Fruit fly (Drosophila melanogaster) S2 (cell line): ENCODE measurements around the gene CG17746.

Experiments used
- CG8478 ChIP-seq: fragments of >200 bp; optimal IDR thresholded peaks from 2 replicates; lab custom pipeline; 2018
- CTCF ChIP-seq, 2 experiments: fragments of >200 bp; optimal IDR thresholded peaks; 2 replicates each; lab custom pipeline; 2018

Gene CG17746

dm6 chr3L:3241368-3241640 is 1.9 kb upstream of the CG17746 start:
- TF ChIP-seq CTCF (optimal IDR thresholded peaks at IDR 0.05; lab: Kevin White, UChicago) (no peak), CG8478 (lab: Kevin White, UChicago) (no peak)

- TF ChIP-seq CTCF (optimal IDR thresholded peaks at IDR 0.05; lab: Kevin White, UChicago): no peak
- no peak for TF ChIP-seq CG8478 (lab: Kevin White, UChicago)
These were observed 1.4 kb upstream of the CG17746 start for dm6 chr3L:3240597-3241367.

- no peak for TF ChIP-seq CG8478 (lab: Kevin White, UChicago)
These were observed 613 bp upstream of the CG17746 start for dm6 chr3L:3239785-3240596.

dm6 chr3L:3236319-3236718 is 3.1 kb downstream of the CG17746 start:
- TF ChIP-seq CTCF (optimal IDR thresholded peaks at IDR 0.05; lab: Kevin White, UChicago) (no peak), CG8478 (lab: Kevin White, UChicago) (no peak)

- TF ChIP-seq CTCF (optimal IDR thresholded peaks at IDR 0.05; lab: Kevin White, UChicago) (no peak), CG8478 (lab: Kevin White, UChicago) (no peak)
These were observed 13.0 kb downstream of the CG17746 start for dm6 chr3L:3226458-3226783.

- TF ChIP-seq CG8478 (lab: Kevin White, UChicago) (no peak), CTCF (optimal IDR thresholded peaks at IDR 0.05; lab: Kevin White, UChicago) (no peak)
These were observed 13.5 kb downstream of the CG17746 start for dm6 chr3L:3225769-3226457.

dm6 chr3L:3224740-3225719 is 14.3 kb downstream of the CG17746 start, which contains the start of gene Larp4B:
TSS of gene Larp4B (plus strand) at chr3L:3224838.
- TF ChIP-seq CTCF (optimal IDR thresholded peaks at IDR 0.05; lab: Kevin White, UChicago) (peak in 1 of 2 experiments; percentile 61), CG8478 (lab: Kevin White, UChicago) (no peak)

- TF ChIP-seq CTCF (optimal IDR thresholded peaks at IDR 0.05; lab: Kevin White, UChicago): no peak
- TF ChIP-seq CG8478 (lab: Kevin White, UChicago): no peak
These were observed 15.9 kb downstream of the CG17746 start for dm6 chr3L:3223390-3223914.

- TF ChIP-seq CTCF (optimal IDR thresholded peaks at IDR 0.05; lab: Kevin White, UChicago) (no peak), CG8478 (lab: Kevin White, UChicago) (no peak)
These were observed 16.6 kb downstream of the CG17746 start, which contains the start of the genes RpL28 and eIF1 for dm6 chr3L:3222643-3223389. TSS of gene RpL28 (minus strand) at chr3L:3222960. TSS of gene eIF1 (plus strand) at chr3L:3223341.

dm6 chr3L:3218859-3219258 is 20.5 kb downstream of the CG17746 start, which contains the start of the genes hob and nSMase:
TSS of gene hob (minus strand) at chr3L:3218920.
TSS of gene nSMase (plus strand) at chr3L:3219156.
- TF ChIP-seq CG8478 (lab: Kevin White, UChicago): no peak

- TF ChIP-seq CTCF (optimal IDR thresholded peaks at IDR 0.05; lab: Kevin White, UChicago): no peak
- TF ChIP-seq CG8478 (lab: Kevin White, UChicago): no peak
These were observed 30.5 kb downstream of the CG17746 start, which contains the start of the genes CG32269 and CG32270 for dm6 chr3L:3208895-3209294. TSS of gene CG32269 (minus strand) at chr3L:3208985. TSS of gene CG32270 (minus strand) at chr3L:3208985.

- TF ChIP-seq CTCF (optimal IDR thresholded peaks at IDR 0.05; lab: Kevin White, UChicago) (no peak), CG8478 (lab: Kevin White, UChicago) (no peak)
These were observed 33.1 kb downstream of the CG17746 start, which contains the start of gene CG33160 for dm6 chr3L:3206263-3206662. TSS of gene CG33160 (minus strand) at chr3L:3206363.

- no peak for TF ChIP-seq CTCF (optimal IDR thresholded peaks at IDR 0.05; lab: Kevin White, UChicago)
- no peak for TF ChIP-seq CG8478 (lab: Kevin White, UChicago)
These were observed 34.0 kb downstream of the CG17746 start, which contains the start of gene CG32277 for dm6 chr3L:3205349-3205748. TSS of gene CG32277 (minus strand) at chr3L:3205449.
